Fruit fly (Drosophila melanogaster) S2 (cell line): ENCODE results near the gene tal-AA.

Source experiments
- CG8478 ChIP-seq: fragments of >200 bp; optimal IDR thresholded peaks from 2 replicates; lab custom pipeline; 2018
- CTCF ChIP-seq, 2 experiments: fragments of >200 bp; optimal IDR thresholded peaks; 2 replicates each; lab custom pipeline; 2018

dm6 chr3R:13771195-13771594 lies 41.7 kb upstream of the tal-AA start, which contains the start of gene CG9297:
- TF ChIP-seq CG8478 (lab: Kevin White, UChicago) (no peak), CTCF (optimal IDR thresholded peaks at IDR 0.05; lab: Kevin White, UChicago) (no peak)
